Worm (Caenorhabditis elegans): Measurements from ENCODE around the gene nhr-171.

The nhr-171 gene

ce11 chrV:7522279-7522678 is 10.7 kb downstream of the nhr-171 start, which contains the start of gene C54F6.15:
Gene C54F6.15, minus strand, starts transcription at chrV:7522379.
- no peak for TF ChIP-seq zip-11 (GFP tag; IDR thresholded peaks at IDR 0.05)
- no peak for TF ChIP-seq rbr-2 (tag; optimal IDR thresholded peaks at IDR 0.05)
- no peak for TF ChIP-seq dmd-6 (GFP tag; IDR thresholded peaks at IDR 0.05)
- no peak for TF ChIP-seq lin-13 (GFP tag; optimal IDR thresholded peaks at IDR 0.05)
- TF ChIP-seq F10B5.3 (tag; optimal IDR thresholded peaks at IDR 0.05) = no peak
- TF ChIP-seq hif-1 (tag; optimal IDR thresholded peaks at IDR 0.05) = no peak
- no peak for TF ChIP-seq nhr-11 (tag; optimal IDR thresholded peaks at IDR 0.05)
- no peak for TF ChIP-seq dmd-8 (GFP tag; IDR thresholded peaks at IDR 0.05)
- TF ChIP-seq nhr-42 (GFP tag; IDR thresholded peaks at IDR 0.05) = no peak
- no peak for TF ChIP-seq lin-15B (tag; optimal IDR thresholded peaks at IDR 0.05)

ce11 chrV:7523392-7523791 is 11.8 kb downstream of the nhr-171 start, which contains the start of gene C54F6.6:
Gene C54F6.6, plus strand, starts transcription at chrV:7523692.
- TF ChIP-seq Y5F2A.4 (GFP tag; optimal IDR thresholded peaks at IDR 0.05) = no peak
- TF ChIP-seq F10B5.3 (tag; optimal IDR thresholded peaks at IDR 0.05) = no peak
- no peak for TF ChIP-seq aly-2 (tag; optimal IDR thresholded peaks at IDR 0.05)
- TF ChIP-seq pha-4 (GFP tag; IDR thresholded peaks at IDR 0.05) = no peak
- no peak for TF ChIP-seq pha-4 (tag; optimal IDR thresholded peaks at IDR 0.05)
- TF ChIP-seq dmd-8 (GFP tag; IDR thresholded peaks at IDR 0.05) = no peak
- no peak for TF ChIP-seq lin-13 (GFP tag; optimal IDR thresholded peaks at IDR 0.05)
- TF ChIP-seq lsy-2 (tag; optimal IDR thresholded peaks at IDR 0.05) = no peak
- TF ChIP-seq skn-1 (tag; optimal IDR thresholded peaks at IDR 0.05) = no peak
- no peak for TF ChIP-seq unc-130 (GFP tag; optimal IDR thresholded peaks at IDR 0.05)
- TF ChIP-seq duxl-1 (tag; optimal IDR thresholded peaks at IDR 0.05; ENCODE audit: poor library complexity) = no peak
- no peak for TF ChIP-seq daf-8 (GFP tag; IDR thresholded peaks at IDR 0.05)
- no peak for TF ChIP-seq aha-1 (tag)
- TF ChIP-seq nhr-237 (tag; optimal IDR thresholded peaks at IDR 0.05) = no peak
- TF ChIP-seq D1046.2 (GFP tag; IDR thresholded peaks at IDR 0.05) = no peak

ce11 chrV:7524447-7524846 is 12.9 kb downstream of the nhr-171 start, which contains the start of gene C54F6.20:
Gene C54F6.20, plus strand, starts transcription at chrV:7524747.
- no peak for TF ChIP-seq skn-1 (tag; optimal IDR thresholded peaks at IDR 0.05)
- TF ChIP-seq unc-39 (tag; optimal IDR thresholded peaks at IDR 0.05) = no peak
- TF ChIP-seq mxl-3 (GFP tag; optimal IDR thresholded peaks at IDR 0.05) = no peak
- no peak for TF ChIP-seq madf-5 (GFP tag; IDR thresholded peaks at IDR 0.05)
- TF ChIP-seq jun-1 (tag; optimal IDR thresholded peaks at IDR 0.05) = no peak
- TF ChIP-seq nhr-237 (tag; optimal IDR thresholded peaks at IDR 0.05) = no peak
- TF ChIP-seq pqm-1 (tag; optimal IDR thresholded peaks at IDR 0.05) = no peak
- no peak for TF ChIP-seq duxl-1 (tag; optimal IDR thresholded peaks at IDR 0.05; ENCODE audit: poor library complexity)
- TF ChIP-seq gei-8 (GFP tag; optimal IDR thresholded peaks at IDR 0.05) = no peak
- TF ChIP-seq nhr-6 (tag; optimal IDR thresholded peaks at IDR 0.05) = no peak
- TF ChIP-seq ceh-28 (tag; optimal IDR thresholded peaks at IDR 0.05) = no peak
- no peak for TF ChIP-seq egl-43 (GFP tag; IDR thresholded peaks at IDR 0.05)
- TF ChIP-seq zip-2 (tag; optimal IDR thresholded peaks at IDR 0.05) = no peak
- no peak for TF ChIP-seq spr-3 (GFP tag; optimal IDR thresholded peaks at IDR 0.05)
- no peak for TF ChIP-seq tra-1 (GFP tag; IDR thresholded peaks at IDR 0.05)

- TF ChIP-seq egl-27 (tag; optimal IDR thresholded peaks at IDR 0.05) = no peak
- TF ChIP-seq F49E8.2 (tag; optimal IDR thresholded peaks at IDR 0.05; ENCODE audit: borderline replicate concordance) = no peak
- no peak for TF ChIP-seq ZK546.5 (tag; optimal IDR thresholded peaks at IDR 0.05)
- TF ChIP-seq hlh-11 (tag; optimal IDR thresholded peaks at IDR 0.05) = no peak
- no peak for TF ChIP-seq unc-39 (tag; optimal IDR thresholded peaks at IDR 0.05)
- no peak for TF ChIP-seq F37D6.2 (tag; optimal IDR thresholded peaks at IDR 0.05)
- no peak for TF ChIP-seq saeg-2 (GFP tag; IDR thresholded peaks at IDR 0.05)
- TF ChIP-seq lin-15B (tag; optimal IDR thresholded peaks at IDR 0.05) = no peak
- no peak for TF ChIP-seq duxl-1 (tag; optimal IDR thresholded peaks at IDR 0.05; ENCODE audit: poor library complexity)
- no peak for TF ChIP-seq snpc-4 (tag; optimal IDR thresholded peaks at IDR 0.05)
- no peak for TF ChIP-seq php-3 (GFP tag; IDR thresholded peaks at IDR 0.05)
- no peak for TF ChIP-seq dmd-6 (GFP tag; IDR thresholded peaks at IDR 0.05)
- TF ChIP-seq pha-4 (GFP tag; IDR thresholded peaks at IDR 0.05) = no peak
- no peak for TF ChIP-seq pha-4 (tag; optimal IDR thresholded peaks at IDR 0.05)
- TF ChIP-seq lin-29 (GFP tag; IDR thresholded peaks at IDR 0.05) = no peak
These were observed 14.1 kb downstream of the nhr-171 start, which contains the start of gene C54F6.18 for ce11 chrV:7525695-7526094. Gene C54F6.18, plus strand, starts transcription at chrV:7525995.

Data from whole organism, L4 larva.